Worm (Caenorhabditis elegans) whole organism, midembryonic: ENCODE data around the gene nspc-17.

Experiments
- T22C8.4 ChIP-seq: fragments of 200-800 bp; sonication (Bioruptor generic); IDR thresholded peaks from 2 replicates; pipeline ENCODE4 v1.3.6; 2022; ENCODE audit warnings: missing genetic modification characterization, missing compliant biosample characterization
- cog-1 ChIP-seq: sonication (generic microtip); optimal IDR thresholded peaks from 2 replicates; lab custom pipeline; 2016; ENCODE audit warnings: missing genetic modification characterization, missing compliant biosample characterization
- flt-1 ChIP-seq: fragments of 200-800 bp; sonication (Bioruptor generic); IDR thresholded peaks from 2 replicates; pipeline ENCODE4 v1.3.6; 2022; ENCODE audit warnings: missing genetic modification characterization, missing compliant biosample characterization
- klf-2 ChIP-seq: fragments of 200-800 bp; sonication (Bioruptor generic); conservative IDR thresholded peaks from 2 replicates; pipeline ENCODE4 v1.3.6; 2022; ENCODE audit warnings: missing genetic modification reagents, missing genetic modification characterization, missing compliant biosample characterization
- med-1 ChIP-seq: sonication (generic microtip); optimal IDR thresholded peaks from 2 replicates; lab custom pipeline; 2017; ENCODE audit warnings: missing genetic modification characterization, mild to moderate bottlenecking, missing compliant biosample characterization, antibody characterized with exemption, missing genetic modification reagents; ENCODE audit not compliant: insufficient read depth
- ref-1 ChIP-seq: fragments of 200-800 bp; sonication (Bioruptor generic); conservative IDR thresholded peaks from 2 replicates; pipeline ENCODE4 v1.3.6; 2022; ENCODE audit warnings: missing genetic modification reagents, missing genetic modification characterization, missing compliant biosample characterization
- tab-1 ChIP-seq: fragments of 200-800 bp; sonication (Bioruptor generic); IDR thresholded peaks from 2 replicates; pipeline ENCODE4 v1.3.6; 2022; ENCODE audit warnings: missing genetic modification characterization, missing compliant biosample characterization
- ztf-23 ChIP-seq: fragments of 200-800 bp; sonication (Bioruptor generic); IDR thresholded peaks from 2 replicates; pipeline ENCODE4 v1.3.6; 2022; ENCODE audit warnings: missing genetic modification reagents, missing genetic modification characterization, missing compliant biosample characterization
- ztf-29 ChIP-seq: fragments of 200-800 bp; sonication (Bioruptor generic); IDR thresholded peaks from 2 replicates; pipeline ENCODE4 v1.3.6; 2022; ENCODE audit warnings: missing genetic modification reagents, missing genetic modification characterization, missing compliant biosample characterization

DNA sequence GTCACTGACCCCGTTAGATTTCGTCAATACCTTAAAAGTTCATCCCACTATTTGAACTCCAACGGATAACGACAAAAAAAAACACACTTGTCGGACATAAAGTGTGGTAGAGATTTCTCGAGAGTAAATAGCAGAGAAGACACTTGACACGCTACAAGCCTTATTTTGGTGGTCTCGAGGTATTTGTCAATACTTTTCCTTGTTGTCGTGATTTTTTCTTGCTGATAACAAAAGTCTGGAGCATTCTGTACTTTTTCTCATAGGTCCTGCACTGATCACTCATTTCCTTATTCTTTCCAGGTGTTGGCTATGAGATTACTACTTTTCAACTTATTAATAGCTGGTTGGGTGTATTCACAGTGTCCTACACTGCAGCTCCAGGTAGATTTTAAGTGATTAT, 47.4 kb upstream of the nspc-17 start, which contains the start of gene lron-1:
- TF ChIP-seq tab-1 (GFP tag; lab: Robert Waterston, UW) (no peak), ztf-23 (GFP tag; lab: Robert Waterston, UW) (no peak), flt-1 (no peak), cog-1 (tag; lab: Kevin White, UChicago) (no peak), ref-1 (no peak), T22C8.4 (GFP tag; lab: Robert Waterston, UW) (no peak), med-1 (GFP tag; lab: Kevin White, UChicago) (no peak), ztf-29 (no peak), klf-2 (GFP tag; lab: Robert Waterston, UW) (no peak)
